Fruit fly (Drosophila melanogaster): ENCODE measurements around the gene CG7970.

dm6 chr3L:1683091-1683490 is 30.5 kb downstream of the CG7970 start:
- TF ChIP-seq esn (GFP tag; optimal IDR thresholded peaks at IDR 0.05) (peak; percentile 72), Lpt (GFP tag; optimal IDR thresholded peaks at IDR 0.05) (no peak), cyc (GFP tag; optimal IDR thresholded peaks at IDR 0.05) (peak; percentile 62), CG6854 (GFP tag; optimal IDR thresholded peaks at IDR 0.05) (no peak)

Measured in whole organism, prepupa.